Worm (Caenorhabditis elegans): ENCODE results near the gene nish-1.

Gene nish-1

ce11 chrIV:10919770-10920169 lies 55.6 kb downstream of the nish-1 start, which contains the start of gene rbr-2:
rbr-2 (plus strand) TSS chrIV:10920070.
- no peak for TF ChIP-seq unc-62 (GFP tag; optimal IDR thresholded peaks at IDR 0.05)

Data from whole organism, dauer.